Worm (Caenorhabditis elegans) whole organism, early embryonic: ENCODE results near the gene srx-16.

ENCODE experiments used
- B0310.2 ChIP-seq: sonication (generic microtip); optimal IDR thresholded peaks from 2 replicates; lab custom pipeline; 2016; ENCODE audit warnings: mild to moderate bottlenecking, missing genetic modification characterization, missing compliant biosample characterization
- aly-1 ChIP-seq: sonication (generic microtip); optimal IDR thresholded peaks from 2 replicates; lab custom pipeline; 2016; ENCODE audit warnings: missing genetic modification characterization, missing compliant biosample characterization
- ama-1 ChIP-seq: fragments of 150-350 bp; optimal IDR thresholded peaks from 2 replicates; lab custom pipeline; 2014
- ceh-13 ChIP-seq: fragments of 200-800 bp; sonication (Bioruptor generic); optimal IDR thresholded peaks from 2 replicates; lab custom pipeline; 2018; ENCODE audit warnings: mild to moderate bottlenecking, missing genetic modification characterization, missing compliant biosample characterization
- ceh-36 ChIP-seq: sonication (generic microtip); optimal IDR thresholded peaks from 2 replicates; lab custom pipeline; 2016; ENCODE audit warnings: missing genetic modification characterization, inconsistent platforms, missing compliant biosample characterization
- flt-1 ChIP-seq: fragments of 200-800 bp; sonication (Bioruptor generic); IDR thresholded peaks from 2 replicates; pipeline ENCODE4 v1.3.6; 2022; ENCODE audit warnings: missing genetic modification characterization, missing compliant biosample characterization
- hmbx-1 ChIP-seq: sonication (generic microtip); optimal IDR thresholded peaks from 2 replicates; lab custom pipeline; 2016; ENCODE audit warnings: mild to moderate bottlenecking, missing genetic modification characterization, missing compliant biosample characterization
- hmg-4 ChIP-seq: fragments of 200-800 bp; sonication (Bioruptor generic); optimal IDR thresholded peaks from 2 replicates; lab custom pipeline; 2018; ENCODE audit warnings: mild to moderate bottlenecking, missing genetic modification characterization, missing compliant biosample characterization
- hnd-1 ChIP-seq: sonication (generic microtip); optimal IDR thresholded peaks from 2 replicates; lab custom pipeline; 2016; ENCODE audit warnings: missing genetic modification characterization, missing compliant biosample characterization
- pes-1 ChIP-seq: fragments of 200-800 bp; sonication (Bioruptor generic); IDR thresholded peaks from 2 replicates; pipeline ENCODE4 v1.3.6; 2022; ENCODE audit warnings: missing genetic modification reagents, missing genetic modification characterization, missing compliant biosample characterization
- sea-1 ChIP-seq: fragments of 200-800 bp; sonication (Bioruptor generic); conservative IDR thresholded peaks from 2 replicates; pipeline ENCODE4 v1.3.6; 2022; ENCODE audit warnings: missing genetic modification characterization, missing compliant biosample characterization
- tbx-11 ChIP-seq: fragments of 200-800 bp; sonication (Bioruptor generic); IDR thresholded peaks from 2 replicates; pipeline ENCODE4 v1.3.6; 2022; ENCODE audit warnings: missing genetic modification characterization, missing compliant biosample characterization
- tbx-37 ChIP-seq: fragments of 200-800 bp; sonication (Bioruptor generic); conservative IDR thresholded peaks from 2 replicates; pipeline ENCODE4 v1.3.6; 2022; ENCODE audit warnings: missing genetic modification reagents, missing genetic modification characterization, missing compliant biosample characterization
- tra-4 ChIP-seq: sonication (generic microtip); optimal IDR thresholded peaks from 2 replicates; lab custom pipeline; 2017; ENCODE audit warnings: missing genetic modification characterization, missing compliant biosample characterization

DNA sequence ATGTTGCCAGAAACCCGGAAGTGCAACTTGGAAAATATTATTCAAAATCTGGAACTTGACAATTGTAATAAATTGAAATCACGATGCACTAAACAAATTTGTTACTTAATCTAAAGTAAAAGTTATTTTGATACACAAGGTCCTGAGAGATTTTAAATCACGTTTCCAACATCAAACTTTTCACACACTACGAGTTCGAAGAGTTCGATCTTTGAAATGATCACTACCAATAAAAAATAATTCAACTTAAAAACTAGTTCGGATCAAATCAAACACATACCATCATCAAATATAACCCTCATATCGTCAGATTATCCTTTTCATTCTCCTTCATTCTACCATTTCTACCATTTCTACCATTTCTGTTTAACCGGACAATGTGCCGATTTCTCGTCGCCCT lies 29.8 kb downstream of the srx-16 start, which contains the start of gene spig-10:
- TF ChIP-seq ama-1 (lab: Kevin White, UChicago) (no peak), sea-1 (no peak), flt-1 (GFP tag; lab: Robert Waterston, UW) (no peak), tbx-11 (no peak), tbx-37 (GFP tag; lab: Robert Waterston, UW) (no peak), ceh-13 (no peak), hmbx-1 (tag; lab: Kevin White, UChicago) (no peak), ceh-36 (tag; lab: Kevin White, UChicago) (no peak), hmg-4 (no peak), tra-4 (tag; lab: Kevin White, UChicago) (no peak), hnd-1 (no peak), B0310.2 (tag; lab: Kevin White, UChicago) (no peak), pes-1 (GFP tag; lab: Robert Waterston, UW) (no peak), aly-1 (tag; lab: Kevin White, UChicago) (no peak)
